Fruit fly (Drosophila melanogaster): Measurements from ENCODE around the gene CG9926.

The CG9926 gene

DNA sequence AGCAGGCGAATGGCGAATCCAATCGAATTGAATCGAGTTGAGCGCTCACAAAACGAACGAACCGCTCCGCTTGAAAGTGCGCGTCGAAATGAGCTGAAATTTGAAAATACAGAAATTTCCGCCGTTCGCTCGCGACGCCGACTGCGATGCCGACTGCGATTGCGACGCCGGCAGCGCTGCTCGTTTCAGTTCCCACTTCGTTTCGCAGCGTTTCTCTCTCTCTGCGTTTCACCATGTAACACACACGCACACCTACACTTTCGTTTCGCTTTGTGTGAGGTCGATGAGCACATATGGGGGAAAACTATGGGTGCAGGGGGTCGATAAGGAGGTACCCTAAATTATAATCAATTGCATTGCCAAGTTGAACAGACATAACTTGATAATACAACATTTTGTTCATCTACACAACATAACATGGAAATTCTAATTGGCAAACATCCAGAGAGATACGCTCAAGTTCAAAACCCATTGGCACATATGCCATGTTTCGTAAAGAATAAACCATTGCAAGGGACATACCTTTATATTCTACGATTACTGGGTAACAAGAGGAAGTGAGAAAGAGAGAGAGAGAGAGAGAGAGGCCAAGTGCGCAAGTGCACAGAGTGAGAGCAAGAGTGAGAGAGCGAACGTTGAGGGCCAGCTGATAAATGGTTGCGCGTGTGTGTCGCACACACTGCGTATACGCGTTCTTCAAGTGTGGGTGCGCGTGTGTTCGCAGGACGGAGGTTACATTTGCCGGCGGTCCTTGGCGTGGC lies 32.5 kb upstream of the CG9926 start:
- TF ChIP-seq fd96Ca (GFP tag; IDR thresholded peaks at IDR 0.05) = peak; percentile 95
- peak; percentile 97 for TF ChIP-seq Pif1A (GFP tag; optimal IDR thresholded peaks at IDR 0.05)
- peak; percentile 91 for TF ChIP-seq CG32121 (GFP tag; IDR thresholded peaks at IDR 0.05)
- peak; percentile 99 for TF ChIP-seq EcR (GFP tag; optimal IDR thresholded peaks at IDR 0.05)
- peak; percentile 89; the same call in 2 of the 3 replicates for TF ChIP-seq CG4496 (GFP tag; IDR thresholded peaks at IDR 0.05)
- peak; percentile 95 for TF ChIP-seq Pif1B (GFP tag; optimal IDR thresholded peaks at IDR 0.05)
- peak; percentile 86 for TF ChIP-seq D1 (tag; optimal IDR thresholded peaks at IDR 0.05)
- TF ChIP-seq Snoo (tag; optimal IDR thresholded peaks at IDR 0.05) = peak; percentile 96
- TF ChIP-seq CG9948 (tag; optimal IDR thresholded peaks at IDR 0.05) = peak; percentile 93
- peak; percentile 95 for TF ChIP-seq CG8301 (tag; optimal IDR thresholded peaks at IDR 0.05)
- peak; percentile 93 for TF ChIP-seq CG15710 (tag; optimal IDR thresholded peaks at IDR 0.05)
- TF ChIP-seq CG13204 (GFP tag; optimal IDR thresholded peaks at IDR 0.05) = peak; percentile 64
- peak; percentile 94 for TF ChIP-seq CG8159 (tag; optimal IDR thresholded peaks at IDR 0.05)
- TF ChIP-seq CG17806 (tag; optimal IDR thresholded peaks at IDR 0.05) = peak; percentile 91
- peak; percentile 87 for TF ChIP-seq Ets98B (GFP tag; IDR thresholded peaks at IDR 0.05)
- peak; percentile 79 for TF ChIP-seq CG10348 (GFP tag; IDR thresholded peaks at IDR 0.05)
- peak; percentile 88 for TF ChIP-seq gl (tag; optimal IDR thresholded peaks at IDR 0.05)
- TF ChIP-seq CG14655 (GFP tag; optimal IDR thresholded peaks at IDR 0.05) = peak; percentile 95
- peak; percentile 90 for TF ChIP-seq CG34367 (tag; optimal IDR thresholded peaks at IDR 0.05)
- TF ChIP-seq rn (GFP tag; IDR thresholded peaks at IDR 0.05) = peak; percentile 87
- TF ChIP-seq CG12605 (GFP tag; IDR thresholded peaks at IDR 0.05) = peak; percentile 53; the same call in 1 of the 2 replicates

DNA sequence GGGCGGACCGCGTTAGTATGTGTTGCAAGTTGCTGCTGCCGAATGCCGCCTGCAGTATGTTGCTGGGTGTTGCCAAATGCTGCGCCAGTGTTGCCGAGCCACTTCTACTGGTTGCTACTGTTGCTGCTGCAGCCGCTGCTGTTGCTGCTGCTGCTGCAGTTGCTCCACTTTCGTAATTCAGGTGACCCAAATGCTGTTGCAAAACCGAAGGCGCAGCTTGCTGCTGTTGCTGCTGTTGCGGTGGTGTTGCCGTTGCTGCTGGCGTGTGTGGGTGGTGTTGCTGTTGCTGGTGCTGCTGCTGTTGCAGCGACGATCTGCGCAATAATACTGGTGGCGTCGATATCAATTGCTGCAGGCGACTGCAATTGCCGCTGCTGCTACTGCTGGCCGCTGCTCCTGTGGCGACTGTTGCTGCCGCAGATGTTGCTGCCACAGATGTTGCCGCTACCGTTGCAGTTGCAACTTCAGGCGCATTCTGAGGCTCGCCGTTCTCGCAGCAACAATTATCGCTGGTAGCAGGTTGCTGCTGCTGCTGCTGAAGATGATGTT lies 31.4 kb upstream of the CG9926 start:
- TF ChIP-seq CG15710 (tag; optimal IDR thresholded peaks at IDR 0.05) (no peak), Ets98B (GFP tag; IDR thresholded peaks at IDR 0.05) (peak; percentile 15; the same call in 1 of the 2 replicates), D1 (tag; optimal IDR thresholded peaks at IDR 0.05) (no peak), CG13204 (GFP tag; optimal IDR thresholded peaks at IDR 0.05) (peak; percentile 0)

DNA sequence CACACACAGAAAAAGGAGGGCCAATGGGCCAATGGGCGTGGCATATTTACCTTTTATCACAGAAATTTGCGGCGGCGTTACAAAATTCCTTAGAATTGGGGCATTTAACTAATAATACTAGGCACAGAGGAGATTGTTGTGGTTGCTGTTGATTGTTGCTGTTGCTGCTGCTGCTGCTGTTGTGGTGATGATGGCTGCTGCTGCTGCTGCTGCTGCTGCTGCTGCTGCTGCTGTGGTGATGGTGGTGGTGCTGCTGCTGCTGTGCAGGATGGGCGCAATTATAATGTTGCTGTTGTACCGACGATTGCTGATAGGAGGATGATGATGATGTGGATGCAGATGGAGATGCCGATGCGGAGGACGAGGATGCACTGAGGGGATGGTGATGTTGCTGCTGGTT lies 30.6 kb upstream of the CG9926 start:
- TF ChIP-seq gl (tag; optimal IDR thresholded peaks at IDR 0.05) (no peak), Pif1B (GFP tag; optimal IDR thresholded peaks at IDR 0.05) (no peak), CG4496 (GFP tag; IDR thresholded peaks at IDR 0.05) (no peak), CG13204 (GFP tag; optimal IDR thresholded peaks at IDR 0.05) (no peak), CG17806 (tag; optimal IDR thresholded peaks at IDR 0.05) (no peak), Snoo (tag; optimal IDR thresholded peaks at IDR 0.05) (no peak), CG14655 (GFP tag; optimal IDR thresholded peaks at IDR 0.05) (no peak), Pif1A (GFP tag; optimal IDR thresholded peaks at IDR 0.05) (no peak)

DNA sequence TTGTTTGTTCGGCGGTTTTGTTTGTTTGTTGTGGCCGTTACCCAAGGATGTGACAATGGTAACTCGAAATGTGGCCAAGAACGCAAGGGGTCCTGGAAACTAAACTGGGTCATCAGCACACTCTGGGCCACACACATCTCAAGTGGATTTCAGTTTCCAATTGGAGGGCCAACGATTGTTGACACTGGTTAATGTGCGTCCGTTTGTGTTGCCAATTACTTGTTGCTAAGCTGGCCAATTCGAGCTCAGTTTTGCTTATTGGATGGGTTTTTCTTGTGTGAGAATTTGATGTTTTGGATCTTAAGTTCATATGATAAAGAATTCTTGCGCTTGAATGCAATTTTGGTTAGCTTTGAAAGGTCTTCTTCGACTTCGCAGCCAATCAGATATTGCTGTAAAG lies 30.0 kb upstream of the CG9926 start:
- no peak for TF ChIP-seq CG32121 (GFP tag; IDR thresholded peaks at IDR 0.05)
- TF ChIP-seq CG8301 (tag; optimal IDR thresholded peaks at IDR 0.05) = no peak

DNA sequence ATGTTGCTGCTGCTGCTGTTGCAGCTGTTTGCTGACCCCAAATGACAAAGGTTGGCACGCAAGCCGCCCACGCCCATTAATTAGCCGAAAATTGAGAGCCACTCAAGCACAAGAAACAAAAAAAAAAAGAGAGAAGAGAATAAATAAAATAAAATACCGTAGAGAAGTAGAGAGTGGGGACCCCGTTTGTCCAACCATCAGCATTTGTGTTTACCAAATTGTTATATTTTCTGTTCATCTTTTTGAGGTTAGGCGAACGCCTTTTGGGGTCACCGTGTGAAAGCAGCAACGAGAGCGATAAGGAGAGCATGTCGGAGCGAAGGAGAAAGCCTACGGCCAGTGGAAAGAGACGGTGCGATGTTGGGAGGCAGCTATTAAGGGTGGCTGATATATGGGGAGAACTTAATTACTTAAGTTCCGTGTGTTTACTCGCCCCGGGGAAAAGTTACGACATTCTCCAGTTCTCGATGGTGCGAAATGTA lies 27.2 kb upstream of the CG9926 start:
- TF ChIP-seq Pif1B (GFP tag; optimal IDR thresholded peaks at IDR 0.05) (no peak), CG34367 (tag; optimal IDR thresholded peaks at IDR 0.05) (no peak), CG8301 (tag; optimal IDR thresholded peaks at IDR 0.05) (no peak), EcR (GFP tag; optimal IDR thresholded peaks at IDR 0.05) (no peak), CG9948 (tag; optimal IDR thresholded peaks at IDR 0.05) (no peak), CG13204 (GFP tag; optimal IDR thresholded peaks at IDR 0.05) (no peak), CG32121 (GFP tag; IDR thresholded peaks at IDR 0.05) (no peak), CG10348 (GFP tag; IDR thresholded peaks at IDR 0.05) (no peak), D1 (tag; optimal IDR thresholded peaks at IDR 0.05) (no peak), CG12605 (GFP tag; IDR thresholded peaks at IDR 0.05) (no peak), CG14655 (GFP tag; optimal IDR thresholded peaks at IDR 0.05) (no peak), CG17806 (tag; optimal IDR thresholded peaks at IDR 0.05) (no peak), fd96Ca (GFP tag; IDR thresholded peaks at IDR 0.05) (no peak), CG15710 (tag; optimal IDR thresholded peaks at IDR 0.05) (no peak)

DNA sequence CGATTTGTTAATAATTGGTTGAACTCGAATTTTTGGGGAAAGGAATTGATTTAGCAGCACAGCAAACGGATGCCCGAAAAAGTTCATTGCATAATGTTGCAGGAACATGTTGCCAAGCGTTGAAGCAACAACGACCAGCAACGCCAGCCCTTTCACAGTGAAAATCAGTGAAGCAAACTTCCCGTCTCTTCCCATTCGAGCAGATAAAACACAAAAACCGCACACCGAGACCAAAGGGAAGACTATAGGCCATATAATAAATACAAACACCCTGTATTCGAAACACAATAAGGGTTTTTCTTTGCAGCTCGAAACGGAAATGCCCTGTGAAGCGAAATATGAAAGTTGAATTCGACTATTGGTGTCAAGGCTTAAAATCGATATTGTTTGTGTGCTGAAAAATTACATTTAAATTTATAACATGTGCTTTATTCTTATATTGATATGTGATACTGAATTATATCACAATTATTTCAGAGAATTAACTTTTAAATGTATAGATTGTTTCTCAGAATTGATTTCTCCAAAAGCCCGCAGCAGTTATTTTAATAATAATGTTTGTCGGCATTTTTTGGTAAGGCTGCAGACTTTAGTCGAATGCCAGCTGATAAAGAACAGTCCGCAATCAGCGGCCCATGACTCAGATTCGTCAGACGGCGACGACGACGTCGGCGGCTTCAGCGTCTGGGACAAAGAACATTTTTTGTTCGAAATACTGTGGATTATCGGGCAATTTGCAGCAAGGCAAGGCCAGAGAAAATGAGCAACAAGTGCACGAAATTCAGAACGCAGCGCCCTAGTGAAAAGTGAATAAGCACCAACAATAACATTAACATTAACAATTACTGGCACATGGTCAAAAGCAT lies 26.4 kb upstream of the CG9926 start:
- TF ChIP-seq fd96Ca (GFP tag; IDR thresholded peaks at IDR 0.05) (no peak), CG8301 (tag; optimal IDR thresholded peaks at IDR 0.05) (no peak), Pif1A (GFP tag; optimal IDR thresholded peaks at IDR 0.05) (no peak), CG14655 (GFP tag; optimal IDR thresholded peaks at IDR 0.05) (no peak), CG17806 (tag; optimal IDR thresholded peaks at IDR 0.05) (no peak), D1 (tag; optimal IDR thresholded peaks at IDR 0.05) (no peak), Snoo (tag; optimal IDR thresholded peaks at IDR 0.05) (no peak), gl (tag; optimal IDR thresholded peaks at IDR 0.05) (no peak)
